Worm (Caenorhabditis elegans) whole organism, L4 larva: ENCODE measurements around the gene C17F4.3.
A peak's percentile ranks its signal among the peaks of the same experiment; 100 is the strongest.

Experiments
- F26F4.8 ChIP-seq: fragments of 200-800 bp; sonication (Bioruptor generic); conservative IDR thresholded peaks from 2 replicates; pipeline ENCODE4 v1.3.6; 2022; ENCODE audit warnings: missing genetic modification characterization, missing compliant biosample characterization
- T20F7.1 ChIP-seq: fragments of 200-800 bp; sonication (Bioruptor generic); optimal IDR thresholded peaks from 2 replicates; lab custom pipeline; 2018; ENCODE audit warnings: mild to moderate bottlenecking, missing genetic modification characterization, missing compliant biosample characterization
- T26A8.4 ChIP-seq: fragments of 200-800 bp; sonication (Bioruptor generic); IDR thresholded peaks from 2 replicates; pipeline ENCODE4 v1.3.6; 2022; ENCODE audit warnings: missing genetic modification characterization, missing compliant biosample characterization
- ZK337.2 ChIP-seq: fragments of 200-800 bp; sonication (Bioruptor generic); IDR thresholded peaks from 2 replicates; pipeline ENCODE4 v1.3.6; 2022; ENCODE audit warnings: missing genetic modification reagents, missing genetic modification characterization, missing compliant biosample characterization
- ZK546.5 ChIP-seq, 2 experiments: sonication (generic microtip); optimal IDR thresholded peaks; 2 replicates each; lab custom pipeline; 2017; ENCODE audit warnings: missing biosample characterization in 2 of 2, missing genetic modification characterization in 2 of 2
- aha-1 ChIP-seq: fragments of 150-350 bp; peaks from one replicate; lab custom pipeline; 2014; ENCODE audit warnings: missing biosample characterization, missing genetic modification characterization
- arid-1 ChIP-seq: fragments of 200-800 bp; sonication (Bioruptor generic); conservative IDR thresholded peaks from 2 replicates; pipeline ENCODE4 v1.3.6; 2022; ENCODE audit warnings: missing genetic modification reagents, missing genetic modification characterization, missing compliant biosample characterization
- ceh-32 ChIP-seq: sonication (generic microtip); optimal IDR thresholded peaks from 2 replicates; lab custom pipeline; 2016; ENCODE audit warnings: mild to moderate bottlenecking, missing genetic modification characterization, missing compliant biosample characterization; ENCODE audit not compliant: poor library complexity
- ceh-62 ChIP-seq: sonication (generic microtip); optimal IDR thresholded peaks from 2 replicates; lab custom pipeline; 2017; ENCODE audit warnings: missing biosample characterization, missing genetic modification characterization
- ces-1 ChIP-seq: fragments of 150-350 bp; sonication (generic microtip); optimal IDR thresholded peaks from 4 replicates; lab custom pipeline; 2014; ENCODE audit warnings: missing biosample characterization, missing genetic modification reagents, missing genetic modification characterization
- daf-16 ChIP-seq, 3 experiments: sonication (generic microtip); optimal IDR thresholded peaks; 2 replicates each; lab custom pipeline; 2016 to 2017; ENCODE audit warnings: missing genetic modification characterization in 3 of 3, missing genetic modification reagents in 3 of 3, mild to moderate bottlenecking in 2 of 3, missing compliant biosample characterization in 2 of 3, missing biosample characterization in 1 of 3, moderate library complexity in 1 of 3
- daf-19 ChIP-seq: fragments of 200-800 bp; sonication (Bioruptor generic); conservative IDR thresholded peaks from 2 replicates; pipeline ENCODE4 v1.3.6; 2022; ENCODE audit warnings: missing genetic modification characterization, missing compliant biosample characterization
- dmd-6 ChIP-seq: fragments of 200-800 bp; sonication (Bioruptor generic); IDR thresholded peaks from 2 replicates; pipeline ENCODE4 v1.3.6; 2022; ENCODE audit warnings: missing genetic modification reagents, missing genetic modification characterization, missing compliant biosample characterization
- dmd-9 ChIP-seq: fragments of 200-800 bp; sonication (Bioruptor generic); IDR thresholded peaks from 2 replicates; pipeline ENCODE4 v1.3.6; 2022; ENCODE audit warnings: missing genetic modification reagents, missing genetic modification characterization, missing compliant biosample characterization
- dpl-1 ChIP-seq: fragments of 150-350 bp; optimal IDR thresholded peaks from 2 replicates; lab custom pipeline; 2014; ENCODE audit warnings: missing biosample characterization, missing genetic modification reagents, missing genetic modification characterization
- hlh-11 ChIP-seq: fragments of 200-800 bp; sonication (Bioruptor generic); optimal IDR thresholded peaks from 2 replicates; lab custom pipeline; 2018; ENCODE audit warnings: mild to moderate bottlenecking, missing genetic modification characterization, missing compliant biosample characterization
- hlh-30 ChIP-seq: sonication (generic microtip); optimal IDR thresholded peaks from 2 replicates; lab custom pipeline; 2017; ENCODE audit warnings: antibody characterized with exemption, mild to moderate bottlenecking, missing genetic modification characterization, missing compliant biosample characterization; ENCODE audit not compliant: insufficient read depth
- hmg-1.1 ChIP-seq: fragments of 200-800 bp; sonication (Bioruptor generic); IDR thresholded peaks from 2 replicates; pipeline ENCODE4 v1.3.6; 2022; ENCODE audit warnings: missing genetic modification reagents, missing genetic modification characterization, missing compliant biosample characterization
- lin-39 ChIP-seq: fragments of 150-350 bp; optimal IDR thresholded peaks from 2 replicates; lab custom pipeline; 2014; ENCODE audit warnings: missing biosample characterization, missing genetic modification reagents, missing genetic modification characterization
- madf-5 ChIP-seq, 2 experiments: fragments of 200-800 bp; sonication (Bioruptor generic); IDR thresholded peaks; 2 replicates each; pipeline ENCODE4 v1.3.6; 2022; ENCODE audit warnings: missing compliant biosample characterization in 2 of 2, missing genetic modification characterization in 2 of 2
- mdt-29 ChIP-seq: fragments of 200-800 bp; sonication (Bioruptor generic); IDR thresholded peaks from 2 replicates; pipeline ENCODE4 v1.3.6; 2022; ENCODE audit warnings: missing genetic modification reagents, missing genetic modification characterization, missing compliant biosample characterization
- mxl-2 ChIP-seq: fragments of 200-800 bp; sonication (Bioruptor generic); conservative IDR thresholded peaks from 2 replicates; pipeline ENCODE4 v1.3.6; 2022; ENCODE audit warnings: missing genetic modification reagents, missing genetic modification characterization, missing compliant biosample characterization
- mxl-3 ChIP-seq: fragments of 200-800 bp; sonication (Bioruptor generic); optimal IDR thresholded peaks from 2 replicates; lab custom pipeline; 2018; ENCODE audit warnings: mild to moderate bottlenecking, missing genetic modification characterization, missing compliant biosample characterization
- nhr-11 ChIP-seq: fragments of 150-350 bp; optimal IDR thresholded peaks from 2 replicates; lab custom pipeline; 2014; ENCODE audit warnings: missing biosample characterization, missing genetic modification characterization
- nhr-111 ChIP-seq: fragments of 200-800 bp; sonication (Bioruptor generic); optimal IDR thresholded peaks from 2 replicates; lab custom pipeline; 2018; ENCODE audit warnings: mild to moderate bottlenecking, missing genetic modification characterization, missing compliant biosample characterization
- nhr-237 ChIP-seq: sonication (generic microtip); optimal IDR thresholded peaks from 2 replicates; lab custom pipeline; 2017; ENCODE audit warnings: missing biosample characterization, missing genetic modification characterization
- nhr-25 ChIP-seq: sonication (generic microtip); optimal IDR thresholded peaks from 2 replicates; lab custom pipeline; 2017; ENCODE audit warnings: missing genetic modification characterization, mild to moderate bottlenecking, missing compliant biosample characterization, antibody characterized with exemption, moderate library complexity, borderline replicate concordance; ENCODE audit not compliant: insufficient read depth
- nhr-41 ChIP-seq: fragments of 200-800 bp; sonication (Bioruptor generic); IDR thresholded peaks from 2 replicates; pipeline ENCODE4 v1.3.6; 2022; ENCODE audit warnings: missing genetic modification reagents, missing genetic modification characterization, missing compliant biosample characterization
- nhr-6 ChIP-seq: fragments of 150-350 bp; optimal IDR thresholded peaks from 2 replicates; lab custom pipeline; 2014; ENCODE audit warnings: missing biosample characterization, missing genetic modification characterization
- pha-4 ChIP-seq, 2 experiments: fragments of 150-350 bp in 1 of 2; fragments of 200-800 bp in 1 of 2; sonication (Bioruptor generic) in 1 of 2; IDR thresholded peaks in 1 of 2; optimal IDR thresholded peaks in 1 of 2; 2 replicates each; pipeline versions ENCODE4 v1.3.6 to Lab custom; 2014 to 2022; ENCODE audit warnings: missing genetic modification characterization in 2 of 2, missing genetic modification reagents in 2 of 2, missing biosample characterization in 1 of 2, missing compliant biosample characterization in 1 of 2
- php-3 ChIP-seq: fragments of 200-800 bp; sonication (Bioruptor generic); IDR thresholded peaks from 2 replicates; pipeline ENCODE4 v1.3.6; 2022; ENCODE audit warnings: missing genetic modification reagents, missing genetic modification characterization, missing compliant biosample characterization
- rbr-2 ChIP-seq: sonication (generic microtip); optimal IDR thresholded peaks from 2 replicates; lab custom pipeline; 2016; ENCODE audit warnings: missing genotype, missing genetic modification characterization, missing compliant biosample characterization
- unc-39 ChIP-seq: sonication (generic microtip); optimal IDR thresholded peaks from 2 replicates; lab custom pipeline; 2017; ENCODE audit warnings: missing biosample characterization, missing genetic modification characterization
- vab-7 ChIP-seq: fragments of 200-800 bp; sonication (Bioruptor generic); IDR thresholded peaks from 2 replicates; pipeline ENCODE4 v1.3.6; 2022; ENCODE audit warnings: missing genetic modification reagents, missing genetic modification characterization, missing compliant biosample characterization
- zip-11 ChIP-seq: fragments of 200-800 bp; sonication (Bioruptor generic); IDR thresholded peaks from 2 replicates; pipeline ENCODE4 v1.3.6; 2022; ENCODE audit warnings: missing genetic modification characterization, missing compliant biosample characterization
- ztf-11 ChIP-seq: fragments of 150-350 bp; optimal IDR thresholded peaks from 2 replicates; lab custom pipeline; 2014; ENCODE audit warnings: missing biosample characterization, missing genetic modification characterization

C17F4.3 gene

DNA sequence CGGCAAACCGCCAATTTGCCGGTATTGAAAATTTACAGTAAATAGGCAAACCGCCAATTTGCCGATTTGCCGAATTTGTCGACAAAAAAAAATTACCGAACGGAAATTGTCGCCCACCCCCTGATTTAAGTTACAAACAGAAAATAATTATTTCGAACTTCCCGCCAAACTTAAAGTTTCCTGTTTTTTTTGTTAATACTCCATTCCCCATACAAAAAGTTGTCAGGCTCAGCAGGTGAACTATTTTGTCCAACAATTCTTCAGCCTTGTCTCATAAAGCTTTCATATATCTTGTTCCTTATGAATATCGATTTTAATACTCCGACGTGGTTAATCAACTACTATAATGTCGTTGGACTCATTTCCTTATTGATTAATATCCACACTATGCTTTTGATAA is 36.9 kb upstream of the C17F4.3 start, which contains the start of gene sri-50:
TSS of gene sri-50 (plus strand) at position 301 of the 400 bp plus-strand sequence.
- TF ChIP-seq hlh-11 (tag; lab: Kevin White, UChicago) (no peak), rbr-2 (tag; lab: Kevin White, UChicago) (no peak), aha-1 (tag; lab: Kevin White, UChicago) (peak; percentile 5), mxl-2 (GFP tag; lab: Robert Waterston, UW) (no peak), nhr-237 (tag; lab: Kevin White, UChicago) (no peak), lin-39 (tag; lab: Kevin White, UChicago) (no peak)
- TF ChIP-seq, all 104 proteins: peak for 1

- TF ChIP-seq php-3 (no peak), nhr-6 (tag; lab: Kevin White, UChicago) (no peak), T20F7.1 (GFP tag; lab: Kevin White, UChicago) (no peak), T26A8.4 (GFP tag; lab: Robert Waterston, UW) (no peak), nhr-11 (no peak), ztf-11 (tag; lab: Kevin White, UChicago) (no peak), arid-1 (GFP tag; lab: Robert Waterston, UW) (no peak), hmg-1.1 (GFP tag; lab: Robert Waterston, UW) (no peak), madf-5 (GFP tag; IDR thresholded peaks at IDR 0.05; lab: Robert Waterston, UW) (no peak), dmd-6 (no peak), ces-1 (GFP tag; lab: Kevin White, UChicago) (no peak), vab-7 (GFP tag; lab: Robert Waterston, UW) (no peak), F26F4.8 (no peak), zip-11 (no peak), nhr-25 (tag; lab: Kevin White, UChicago) (no peak), mxl-3 (GFP tag; lab: Kevin White, UChicago) (no peak), hlh-11 (tag; lab: Kevin White, UChicago) (no peak), daf-19 (GFP tag; lab: Robert Waterston, UW) (no peak), unc-39 (tag; lab: Kevin White, UChicago) (no peak)
Observed at ce11 chrII:3206423-3206989, 33.8 kb upstream of the C17F4.3 start, which contains the start of the genes ZC239.20 and ZC239.21. ZC239.20 (minus strand) TSS chrII:3206523. ZC239.21 (plus strand) TSS chrII:3206939.

DNA sequence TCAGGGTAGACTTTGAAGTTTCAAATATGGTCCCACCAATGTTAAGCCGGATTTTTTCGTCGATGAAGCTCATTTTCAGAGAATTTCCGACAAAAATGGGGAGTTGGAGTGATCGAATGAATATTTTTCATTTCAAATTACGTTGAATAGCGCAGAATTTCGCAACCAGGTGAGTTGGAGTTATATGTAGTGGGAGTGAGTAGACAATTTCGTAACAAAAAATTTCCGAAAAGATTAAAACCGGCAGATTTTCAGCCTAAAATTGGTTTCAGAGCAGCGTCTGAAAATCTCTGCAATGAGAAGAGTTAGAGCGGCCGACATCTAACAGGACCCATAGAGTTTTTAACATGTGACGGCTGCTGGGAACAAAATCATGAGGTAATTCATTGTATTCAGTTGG is 31.6 kb upstream of the C17F4.3 start, which contains the start of gene sdz-35:
TSS of gene sdz-35 (minus strand) at position 101 of the 400 bp plus-strand sequence.
- TF ChIP-seq arid-1 (GFP tag; lab: Robert Waterston, UW) = no peak

DNA sequence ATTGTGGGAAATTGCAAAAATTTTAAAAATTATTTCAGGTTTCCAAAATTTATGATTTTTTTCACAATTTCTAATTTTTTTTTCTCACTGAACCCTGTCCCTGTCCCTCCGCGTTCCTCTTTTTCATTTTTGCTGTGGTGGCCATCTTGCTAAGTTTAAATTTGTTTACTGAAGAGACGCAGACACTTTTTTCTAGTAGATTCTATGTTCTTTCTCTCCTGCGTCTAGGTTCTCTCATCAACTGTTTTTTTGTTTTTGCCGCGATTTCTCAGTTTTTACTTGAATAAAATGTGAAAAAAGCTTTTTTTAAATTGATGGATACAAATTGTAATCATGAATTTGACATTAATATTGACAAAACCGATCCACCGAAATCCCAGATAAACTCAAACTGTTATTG is 31.1 kb upstream of the C17F4.3 start, which contains the start of gene ZC239.6:
TSS of gene ZC239.6 (plus strand) at position 381 of the 400 bp plus-strand sequence.
- TF ChIP-seq dmd-9 (GFP tag; lab: Robert Waterston, UW) = no peak
- 0 out of 2 replicates have a peak, but pooled peaks have one; percentile 22 for TF ChIP-seq hmg-1.1 (GFP tag; lab: Robert Waterston, UW)
- TF ChIP-seq hlh-11 (tag; lab: Kevin White, UChicago) = peak; percentile 35
- TF ChIP-seq nhr-41 (GFP tag; lab: Robert Waterston, UW) = no peak
- TF ChIP-seq nhr-111 (GFP tag; lab: Kevin White, UChicago) = no peak
- peak; percentile 9 for TF ChIP-seq hlh-30 (tag; lab: Kevin White, UChicago)
- TF ChIP-seq ceh-62 (tag; lab: Kevin White, UChicago) = no peak
- no peak for TF ChIP-seq pha-4 (GFP tag; IDR thresholded peaks at IDR 0.05; lab: Robert Waterston, UW)
- peak; percentile 22 for TF ChIP-seq pha-4 (tag; optimal IDR thresholded peaks at IDR 0.05; lab: Kevin White, UChicago)
- TF ChIP-seq ceh-32 (tag; lab: Kevin White, UChicago) = no peak
- TF ChIP-seq rbr-2 (tag; lab: Kevin White, UChicago) = peak; percentile 32
- no peak for TF ChIP-seq madf-5 (GFP tag; IDR thresholded peaks at IDR 0.05; lab: Robert Waterston, UW)
- no peak for TF ChIP-seq ZK337.2 (GFP tag; lab: Robert Waterston, UW)
- peak in 1 of 2 experiments; percentile 68 for TF ChIP-seq daf-16 (GFP tag; optimal IDR thresholded peaks at IDR 0.05; lab: Kevin White, UChicago)
- no peak for TF ChIP-seq daf-16 (tag; optimal IDR thresholded peaks at IDR 0.05; lab: Kevin White, UChicago)
- TF ChIP-seq ZK546.5 (tag; optimal IDR thresholded peaks at IDR 0.05; lab: Kevin White, UChicago) = no peak
- TF ChIP-seq dpl-1 = no peak
- no peak for TF ChIP-seq mdt-29 (GFP tag; lab: Robert Waterston, UW)
- TF ChIP-seq, all 104 proteins: peak for 6
